Worm (Caenorhabditis elegans) whole organism, early embryonic: Measurements from ENCODE around the gene T05D4.2.

Source experiments
- B0310.2 ChIP-seq: sonication (generic microtip); optimal IDR thresholded peaks from 2 replicates; lab custom pipeline; 2016; ENCODE audit warnings: mild to moderate bottlenecking, missing genetic modification characterization, missing compliant biosample characterization
- F13C5.2 ChIP-seq: sonication (generic microtip); optimal IDR thresholded peaks from 2 replicates; lab custom pipeline; 2017; ENCODE audit warnings: mild to moderate bottlenecking, missing genetic modification characterization, inconsistent platforms, missing compliant biosample characterization
- aly-1 ChIP-seq: sonication (generic microtip); optimal IDR thresholded peaks from 2 replicates; lab custom pipeline; 2016; ENCODE audit warnings: missing genetic modification characterization, missing compliant biosample characterization
- ama-1 ChIP-seq: fragments of 150-350 bp; optimal IDR thresholded peaks from 2 replicates; lab custom pipeline; 2014
- ceh-13 ChIP-seq: fragments of 200-800 bp; sonication (Bioruptor generic); optimal IDR thresholded peaks from 2 replicates; lab custom pipeline; 2018; ENCODE audit warnings: mild to moderate bottlenecking, missing genetic modification characterization, missing compliant biosample characterization
- ceh-36 ChIP-seq: sonication (generic microtip); optimal IDR thresholded peaks from 2 replicates; lab custom pipeline; 2016; ENCODE audit warnings: missing genetic modification characterization, inconsistent platforms, missing compliant biosample characterization
- ets-7 ChIP-seq: sonication (generic microtip); optimal IDR thresholded peaks from 2 replicates; lab custom pipeline; 2016; ENCODE audit warnings: missing genotype, missing genetic modification characterization, missing compliant biosample characterization
- flt-1 ChIP-seq: fragments of 200-800 bp; sonication (Bioruptor generic); IDR thresholded peaks from 2 replicates; pipeline ENCODE4 v1.3.6; 2022; ENCODE audit warnings: missing genetic modification characterization, missing compliant biosample characterization
- hmbx-1 ChIP-seq: sonication (generic microtip); optimal IDR thresholded peaks from 2 replicates; lab custom pipeline; 2016; ENCODE audit warnings: mild to moderate bottlenecking, missing genetic modification characterization, missing compliant biosample characterization
- hmg-4 ChIP-seq: fragments of 200-800 bp; sonication (Bioruptor generic); optimal IDR thresholded peaks from 2 replicates; lab custom pipeline; 2018; ENCODE audit warnings: mild to moderate bottlenecking, missing genetic modification characterization, missing compliant biosample characterization
- hnd-1 ChIP-seq: sonication (generic microtip); optimal IDR thresholded peaks from 2 replicates; lab custom pipeline; 2016; ENCODE audit warnings: missing genetic modification characterization, missing compliant biosample characterization
- pes-1 ChIP-seq: fragments of 200-800 bp; sonication (Bioruptor generic); IDR thresholded peaks from 2 replicates; pipeline ENCODE4 v1.3.6; 2022; ENCODE audit warnings: missing genetic modification reagents, missing genetic modification characterization, missing compliant biosample characterization
- scrt-1 ChIP-seq: fragments of 200-800 bp; sonication (Bioruptor generic); IDR thresholded peaks from 2 replicates; pipeline ENCODE4 v1.3.6; 2022; ENCODE audit warnings: missing genetic modification characterization, missing compliant biosample characterization
- sea-1 ChIP-seq: fragments of 200-800 bp; sonication (Bioruptor generic); conservative IDR thresholded peaks from 2 replicates; pipeline ENCODE4 v1.3.6; 2022; ENCODE audit warnings: missing genetic modification characterization, missing compliant biosample characterization
- tbx-11 ChIP-seq: fragments of 200-800 bp; sonication (Bioruptor generic); IDR thresholded peaks from 2 replicates; pipeline ENCODE4 v1.3.6; 2022; ENCODE audit warnings: missing genetic modification characterization, missing compliant biosample characterization
- tbx-37 ChIP-seq: fragments of 200-800 bp; sonication (Bioruptor generic); conservative IDR thresholded peaks from 2 replicates; pipeline ENCODE4 v1.3.6; 2022; ENCODE audit warnings: missing genetic modification reagents, missing genetic modification characterization, missing compliant biosample characterization
- tra-4 ChIP-seq: sonication (generic microtip); optimal IDR thresholded peaks from 2 replicates; lab custom pipeline; 2017; ENCODE audit warnings: missing genetic modification characterization, missing compliant biosample characterization

T05D4.2 gene

ce11 chrIII:13524021-13524420 is 38.9 kb downstream of the T05D4.2 start, which contains the start of gene pod-1:
Gene pod-1 (minus strand): TSS chrIII:13524121.
- no peak for TF ChIP-seq sea-1 (GFP tag; lab: Robert Waterston, UW)
- no peak for TF ChIP-seq ceh-36 (tag; lab: Kevin White, UChicago)
- TF ChIP-seq aly-1 (tag; lab: Kevin White, UChicago): no peak
- TF ChIP-seq tbx-11 (GFP tag; lab: Robert Waterston, UW): no peak
- TF ChIP-seq pes-1: no peak
- no peak for TF ChIP-seq tra-4 (tag; lab: Kevin White, UChicago)
- TF ChIP-seq tbx-37: no peak
- TF ChIP-seq hmbx-1 (tag; lab: Kevin White, UChicago): no peak
- TF ChIP-seq B0310.2 (tag; lab: Kevin White, UChicago): no peak
- no peak for TF ChIP-seq F13C5.2 (tag; lab: Kevin White, UChicago)
- TF ChIP-seq scrt-1: no peak
- no peak for TF ChIP-seq hnd-1
- no peak for TF ChIP-seq flt-1 (GFP tag; lab: Robert Waterston, UW)
- no peak for TF ChIP-seq ama-1 (lab: Kevin White, UChicago)
- TF ChIP-seq ets-7 (tag; lab: Kevin White, UChicago): no peak
- no peak for TF ChIP-seq ceh-13 (GFP tag; lab: Kevin White, UChicago)
- no peak for TF ChIP-seq hmg-4 (GFP tag; lab: Kevin White, UChicago)

- TF ChIP-seq hnd-1 (no peak), hmg-4 (GFP tag; lab: Kevin White, UChicago) (no peak), aly-1 (tag; lab: Kevin White, UChicago) (no peak)
Observed at ce11 chrIII:13518437-13518836, 44.4 kb downstream of the T05D4.2 start.

- TF ChIP-seq ceh-36 (tag; lab: Kevin White, UChicago) (no peak), ets-7 (tag; lab: Kevin White, UChicago) (no peak), ama-1 (lab: Kevin White, UChicago) (no peak), B0310.2 (tag; lab: Kevin White, UChicago) (no peak), tra-4 (tag; lab: Kevin White, UChicago) (no peak), tbx-11 (GFP tag; lab: Robert Waterston, UW) (no peak), aly-1 (tag; lab: Kevin White, UChicago) (no peak), pes-1 (no peak), flt-1 (GFP tag; lab: Robert Waterston, UW) (no peak), hnd-1 (no peak), ceh-13 (GFP tag; lab: Kevin White, UChicago) (no peak)
Observed at ce11 chrIII:13514470-13514869, 48.4 kb downstream of the T05D4.2 start, which contains the start of gene mlh-1. Gene mlh-1 (minus strand): TSS chrIII:13514570.
